Worm (Caenorhabditis elegans): Measurements from ENCODE around the gene C36C9.4.
"Not testable (repeated sequence)": the region's sequence is repeated elsewhere in the genome, so short reads cannot be mapped to it uniquely, and the experiment has no call there.

Gene C36C9.4

DNA sequence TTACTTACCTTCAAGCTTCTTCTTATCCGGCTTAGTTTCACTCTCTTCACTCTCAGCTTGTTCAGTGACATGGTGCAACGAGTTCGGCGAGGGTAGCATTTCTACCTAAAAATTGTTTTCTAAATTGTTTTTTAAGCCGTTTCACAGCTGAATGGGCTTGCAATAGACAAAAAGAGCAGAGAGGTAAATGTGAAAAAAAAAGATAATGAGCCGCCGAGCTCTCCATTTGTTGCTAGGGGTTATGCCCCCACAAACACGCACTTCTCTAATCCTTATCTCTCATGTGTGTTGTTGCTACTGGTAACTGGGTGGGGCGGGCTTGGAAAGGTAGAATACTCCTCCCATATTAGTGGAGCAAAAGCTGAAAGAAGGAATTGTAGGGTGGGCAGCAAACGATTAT, 7.1 kb upstream of the C36C9.4 start, which contains the start of gene C36C9.5:
Gene C36C9.5 (minus strand): TSS at position 101 of the 400 bp plus-strand sequence.
- no peak for TF ChIP-seq lin-32 (GFP tag; optimal IDR thresholded peaks at IDR 0.05)
- TF ChIP-seq bed-3 (GFP tag; optimal IDR thresholded peaks at IDR 0.05) = no peak
- TF ChIP-seq unc-62 (GFP tag; optimal IDR thresholded peaks at IDR 0.05) = no peak
- TF ChIP-seq elt-1 (tag; optimal IDR thresholded peaks at IDR 0.05; ENCODE audit: borderline replicate concordance, insufficient read depth) = no peak
- no peak for TF ChIP-seq ham-2 (GFP tag; optimal IDR thresholded peaks at IDR 0.05)
- TF ChIP-seq blmp-1 (tag; optimal IDR thresholded peaks at IDR 0.05) = no peak
- no peak for TF ChIP-seq ztf-11 (tag; optimal IDR thresholded peaks at IDR 0.05)
- no peak for TF ChIP-seq ceh-83 (GFP tag; optimal IDR thresholded peaks at IDR 0.05)
- no peak for TF ChIP-seq cnd-1 (tag; optimal IDR thresholded peaks at IDR 0.05)
- no peak for TF ChIP-seq flh-1 (GFP tag; optimal IDR thresholded peaks at IDR 0.05)
- TF ChIP-seq unc-39 (tag; optimal IDR thresholded peaks at IDR 0.05) = no peak
- TF ChIP-seq tbx-8 (GFP tag; optimal IDR thresholded peaks at IDR 0.05) = no peak

DNA sequence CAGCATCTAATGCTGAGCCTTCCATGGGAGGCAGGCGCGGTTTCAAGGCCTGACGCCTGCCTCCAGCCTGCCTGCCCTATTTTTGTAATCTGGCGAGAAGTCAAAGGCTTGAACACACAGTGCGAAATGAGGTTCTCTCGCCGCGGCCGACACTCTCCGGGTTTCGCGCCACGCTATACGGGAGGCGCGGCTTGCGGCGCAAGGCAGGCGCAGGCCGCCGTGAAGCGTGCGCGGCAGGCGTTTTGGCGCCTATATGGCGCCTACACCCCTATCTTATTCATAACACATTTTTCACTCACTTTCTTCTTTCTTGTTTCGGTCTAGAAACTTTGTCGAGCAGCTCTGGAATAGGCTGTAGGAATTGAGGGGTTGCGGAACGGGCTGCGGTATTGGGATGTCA, 6.3 kb upstream of the C36C9.4 start:
- TF ChIP-seq unc-120 (tag; optimal IDR thresholded peaks at IDR 0.05; ENCODE audit: poor library complexity, severe bottlenecking) = no peak
- no peak for TF ChIP-seq lin-32 (GFP tag; optimal IDR thresholded peaks at IDR 0.05)
- TF ChIP-seq ceh-39 (tag; optimal IDR thresholded peaks at IDR 0.05) = no peak
- TF ChIP-seq ztf-11 (tag; optimal IDR thresholded peaks at IDR 0.05) = no peak
- no peak for TF ChIP-seq hlh-1 (tag; optimal IDR thresholded peaks at IDR 0.05)

ce11 chrX:1698476-1698875, 1.7 kb upstream of the C36C9.4 start:
- TF ChIP-seq lin-32 (GFP tag; optimal IDR thresholded peaks at IDR 0.05) (no peak), unc-120 (tag; optimal IDR thresholded peaks at IDR 0.05; ENCODE audit: poor library complexity, severe bottlenecking) (no peak), nhr-28 (tag; optimal IDR thresholded peaks at IDR 0.05) (no peak), nhr-76 (tag; optimal IDR thresholded peaks at IDR 0.05) (no peak), ceh-83 (GFP tag; optimal IDR thresholded peaks at IDR 0.05) (no peak)

DNA sequence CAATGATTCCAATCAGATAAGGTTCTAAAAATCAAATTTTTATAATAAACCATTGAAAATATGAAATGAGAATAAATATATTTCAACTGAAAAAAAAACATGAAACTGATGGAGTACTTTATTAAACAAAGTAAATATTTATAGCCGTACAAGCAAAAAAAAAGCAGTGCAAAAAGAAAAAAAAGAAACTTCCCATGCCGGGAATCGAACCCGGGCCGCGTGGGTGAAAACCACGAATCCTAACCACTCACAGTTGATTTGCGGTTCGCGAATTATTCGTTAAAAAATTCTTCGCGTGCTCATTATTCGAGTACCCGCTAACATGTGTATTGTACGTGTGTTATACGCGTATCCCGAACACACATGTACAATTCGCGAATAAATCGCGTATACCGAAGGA, 5.9 kb downstream of the C36C9.4 start, which contains the start of gene C36C9.6:
Gene C36C9.6 (minus strand): TSS at position 101 of the 400 bp plus-strand sequence.
- not testable (repeated sequence) for TF ChIP-seq blmp-1, nhr-76, ztf-11 (tag; optimal IDR thresholded peaks at IDR 0.05)

- TF ChIP-seq ceh-39 (tag; optimal IDR thresholded peaks at IDR 0.05); cnd-1 (tag; optimal IDR thresholded peaks at IDR 0.05); unc-62 (GFP tag; optimal IDR thresholded peaks at IDR 0.05): not testable (repeated sequence)
Observed at ce11 chrX:1689996-1690395, 6.8 kb downstream of the C36C9.4 start, which contains the start of gene C36C9.12. Gene C36C9.12, minus strand, starts transcription at chrX:1690096.

ce11 chrX:1687079-1687478, 9.7 kb downstream of the C36C9.4 start, which contains the start of gene C36C9.11:
Gene C36C9.11, plus strand, starts transcription at chrX:1687379.
- not testable (repeated sequence) for TF ChIP-seq nhr-237 (tag; optimal IDR thresholded peaks at IDR 0.05); lsy-2 (tag; optimal IDR thresholded peaks at IDR 0.05); lin-32 (GFP tag; optimal IDR thresholded peaks at IDR 0.05)

- TF ChIP-seq lsy-2 (tag; optimal IDR thresholded peaks at IDR 0.05) = no peak
- TF ChIP-seq unc-62 (GFP tag; optimal IDR thresholded peaks at IDR 0.05) = no peak
- no peak for TF ChIP-seq unc-120 (tag; optimal IDR thresholded peaks at IDR 0.05; ENCODE audit: poor library complexity, severe bottlenecking)
- TF ChIP-seq ces-1 (GFP tag; optimal IDR thresholded peaks at IDR 0.05) = no peak
- TF ChIP-seq mep-1 (tag; optimal IDR thresholded peaks at IDR 0.05) = no peak
- TF ChIP-seq M03D4.4 (tag; optimal IDR thresholded peaks at IDR 0.05) = no peak
- no peak for TF ChIP-seq ceh-39 (tag; optimal IDR thresholded peaks at IDR 0.05)
Observed at ce11 chrX:1682558-1682957, 14.2 kb downstream of the C36C9.4 start, which contains the start of gene meg-4. Gene meg-4, plus strand, starts transcription at chrX:1682954.

DNA sequence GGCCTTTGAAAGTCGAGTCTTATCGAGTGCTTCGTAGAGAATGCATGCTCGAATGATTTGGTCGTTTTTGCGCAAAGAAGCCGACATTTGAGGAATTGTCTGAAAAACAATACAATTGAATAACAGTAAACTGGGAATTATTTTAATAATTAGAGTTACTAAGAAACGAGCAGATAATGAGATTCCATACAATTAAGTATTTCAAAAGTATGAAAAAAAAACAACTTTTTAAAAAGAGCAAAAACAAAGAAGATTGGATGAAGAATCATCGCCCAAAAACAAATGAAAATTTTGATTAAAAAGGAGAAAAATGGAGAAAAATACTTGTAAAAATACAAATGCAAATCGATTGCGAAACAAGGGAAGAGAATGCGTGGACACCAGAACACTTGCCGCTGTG, 18.8 kb downstream of the C36C9.4 start, which contains the start of gene fbxa-170:
Gene fbxa-170 (minus strand): TSS at position 101 of the 400 bp plus-strand sequence.
- TF ChIP-seq nhr-76 (tag; optimal IDR thresholded peaks at IDR 0.05) = no peak
- no peak for TF ChIP-seq nhr-237 (tag; optimal IDR thresholded peaks at IDR 0.05)
- TF ChIP-seq mab-5 (tag; optimal IDR thresholded peaks at IDR 0.05) = no peak
- TF ChIP-seq unc-120 (tag; optimal IDR thresholded peaks at IDR 0.05; ENCODE audit: poor library complexity, severe bottlenecking) = no peak
- TF ChIP-seq mep-1 (tag; optimal IDR thresholded peaks at IDR 0.05) = no peak
- TF ChIP-seq drap-1 (GFP tag; optimal IDR thresholded peaks at IDR 0.05) = no peak
- no peak for TF ChIP-seq blmp-1 (tag; optimal IDR thresholded peaks at IDR 0.05)
- TF ChIP-seq elt-3 (tag; optimal IDR thresholded peaks at IDR 0.05) = no peak
- TF ChIP-seq ceh-43 (GFP tag; optimal IDR thresholded peaks at IDR 0.05) = no peak
- no peak for TF ChIP-seq ham-2 (GFP tag; optimal IDR thresholded peaks at IDR 0.05)
- TF ChIP-seq hlh-1 (tag; optimal IDR thresholded peaks at IDR 0.05) = no peak
- no peak for TF ChIP-seq sem-2 (GFP tag; optimal IDR thresholded peaks at IDR 0.05)
- TF ChIP-seq elt-1 (tag; optimal IDR thresholded peaks at IDR 0.05; ENCODE audit: borderline replicate concordance, insufficient read depth) = no peak
- TF ChIP-seq sptf-1 (tag; optimal IDR thresholded peaks at IDR 0.05) = no peak
- TF ChIP-seq lsy-2 (tag; optimal IDR thresholded peaks at IDR 0.05) = no peak

Data from whole organism, mixed stage, embryonic.